Worm (Caenorhabditis elegans) whole organism, mixed stage, embryonic: ENCODE data around the gene K07C11.7.

Experiments
- M03D4.4 ChIP-seq: sonication (generic microtip); optimal IDR thresholded peaks from 2 replicates; lab custom pipeline; 2017; ENCODE audit warnings: mild to moderate bottlenecking, missing genetic modification characterization, missing compliant biosample characterization
- bed-3 ChIP-seq: fragments of 200-800 bp; sonication (Bioruptor generic); optimal IDR thresholded peaks from 3 replicates; lab custom pipeline; 2018; ENCODE audit warnings: mild to moderate bottlenecking, missing genetic modification characterization, moderate library complexity, missing compliant biosample characterization
- blmp-1 ChIP-seq: fragments of 150-350 bp; optimal IDR thresholded peaks from 2 replicates; lab custom pipeline; 2014; ENCODE audit warnings: missing biosample characterization, missing genetic modification characterization
- ceh-39 ChIP-seq: fragments of 150-350 bp; optimal IDR thresholded peaks from 2 replicates; lab custom pipeline; 2014; ENCODE audit warnings: missing biosample characterization, missing genetic modification characterization
- ceh-43 ChIP-seq: fragments of 200-800 bp; sonication (Bioruptor generic); optimal IDR thresholded peaks from 2 replicates; lab custom pipeline; 2018; ENCODE audit warnings: mild to moderate bottlenecking, missing genetic modification characterization, moderate library complexity, missing compliant biosample characterization
- ceh-83 ChIP-seq: fragments of 200-800 bp; sonication (Bioruptor generic); optimal IDR thresholded peaks from 2 replicates; lab custom pipeline; 2018; ENCODE audit warnings: mild to moderate bottlenecking, missing genetic modification characterization, missing compliant biosample characterization
- ces-1 ChIP-seq: fragments of 150-350 bp; optimal IDR thresholded peaks from 2 replicates; lab custom pipeline; 2014; ENCODE audit warnings: missing biosample characterization, missing genetic modification reagents, missing genetic modification characterization
- cnd-1 ChIP-seq: fragments of 200-800 bp; sonication (Bioruptor generic); optimal IDR thresholded peaks from 2 replicates; lab custom pipeline; 2018; ENCODE audit warnings: mild to moderate bottlenecking, missing genetic modification characterization, missing compliant biosample characterization
- drap-1 ChIP-seq: fragments of 200-800 bp; sonication (Bioruptor generic); optimal IDR thresholded peaks from 3 replicates; lab custom pipeline; 2018; ENCODE audit warnings: mild to moderate bottlenecking, missing genetic modification characterization, missing compliant biosample characterization
- elt-1 ChIP-seq: sonication (generic microtip); optimal IDR thresholded peaks from 2 replicates; lab custom pipeline; 2017; ENCODE audit warnings: missing genetic modification characterization, mild to moderate bottlenecking, missing compliant biosample characterization, antibody characterized with exemption, moderate library complexity, borderline replicate concordance; ENCODE audit not compliant: insufficient read depth
- flh-1 ChIP-seq: fragments of 200-800 bp; sonication (Bioruptor generic); optimal IDR thresholded peaks from 2 replicates; lab custom pipeline; 2018; ENCODE audit warnings: mild to moderate bottlenecking, missing genetic modification characterization, moderate library complexity, missing compliant biosample characterization
- ham-2 ChIP-seq: fragments of 200-800 bp; sonication (Bioruptor generic); optimal IDR thresholded peaks from 2 replicates; lab custom pipeline; 2018; ENCODE audit warnings: mild to moderate bottlenecking, missing genetic modification characterization, missing compliant biosample characterization
- hlh-1 ChIP-seq: fragments of 150-350 bp; optimal IDR thresholded peaks from 2 replicates; lab custom pipeline; 2014; ENCODE audit warnings: missing biosample characterization, missing genetic modification reagents, missing genetic modification characterization
- lin-32 ChIP-seq: fragments of 200-800 bp; sonication (Bioruptor generic); optimal IDR thresholded peaks from 2 replicates; lab custom pipeline; 2018; ENCODE audit warnings: mild to moderate bottlenecking, missing genetic modification characterization, missing compliant biosample characterization
- lsy-2 ChIP-seq: fragments of 150-350 bp; optimal IDR thresholded peaks from 2 replicates; lab custom pipeline; 2014; ENCODE audit warnings: missing biosample characterization, missing genetic modification characterization
- mab-5 ChIP-seq: fragments of 150-350 bp; optimal IDR thresholded peaks from 2 replicates; lab custom pipeline; 2014; ENCODE audit warnings: missing biosample characterization, missing genetic modification characterization
- mep-1 ChIP-seq: fragments of 150-350 bp; optimal IDR thresholded peaks from 2 replicates; lab custom pipeline; 2017; ENCODE audit warnings: missing biosample characterization, missing genetic modification reagents, missing genetic modification characterization, inconsistent platforms
- mls-2 ChIP-seq: sonication (generic microtip); optimal IDR thresholded peaks from 2 replicates; lab custom pipeline; 2016; ENCODE audit warnings: mild to moderate bottlenecking, missing genetic modification characterization, moderate library complexity, missing compliant biosample characterization
- nhr-12 ChIP-seq: fragments of 150-350 bp; optimal IDR thresholded peaks from 2 replicates; lab custom pipeline; 2014; ENCODE audit warnings: missing biosample characterization, missing genetic modification characterization
- nhr-2 ChIP-seq: fragments of 150-350 bp; optimal IDR thresholded peaks from 2 replicates; lab custom pipeline; 2014; ENCODE audit warnings: missing biosample characterization, missing genetic modification characterization
- nhr-28 ChIP-seq: fragments of 150-350 bp; optimal IDR thresholded peaks from 2 replicates; lab custom pipeline; 2014; ENCODE audit warnings: missing biosample characterization, missing genetic modification characterization
- nhr-76 ChIP-seq: sonication (generic microtip); optimal IDR thresholded peaks from 2 replicates; lab custom pipeline; 2017; ENCODE audit warnings: missing biosample characterization, missing genetic modification characterization
- pha-4 ChIP-seq: fragments of 150-350 bp; optimal IDR thresholded peaks from 2 replicates; lab custom pipeline; 2018; ENCODE audit warnings: missing biosample characterization, missing genetic modification reagents, missing genetic modification characterization
- snpc-4 ChIP-seq: fragments of 150-350 bp; optimal IDR thresholded peaks from 2 replicates; lab custom pipeline; 2014; ENCODE audit warnings: missing biosample characterization, missing genetic modification characterization
- sptf-1 ChIP-seq: sonication (generic microtip); optimal IDR thresholded peaks from 2 replicates; lab custom pipeline; 2017; ENCODE audit warnings: mild to moderate bottlenecking, missing genetic modification characterization, moderate library complexity, missing compliant biosample characterization
- tbx-8 ChIP-seq: fragments of 200-800 bp; sonication (Bioruptor generic); optimal IDR thresholded peaks from 2 replicates; lab custom pipeline; 2018; ENCODE audit warnings: mild to moderate bottlenecking, missing genetic modification characterization, moderate library complexity, missing compliant biosample characterization
- unc-120 ChIP-seq: sonication (generic microtip); optimal IDR thresholded peaks from 2 replicates; lab custom pipeline; 2017; ENCODE audit warnings: missing genetic modification characterization, missing compliant biosample characterization; ENCODE audit not compliant: poor library complexity, severe bottlenecking
- unc-39 ChIP-seq: fragments of 150-350 bp; optimal IDR thresholded peaks from 2 replicates; lab custom pipeline; 2014; ENCODE audit warnings: missing biosample characterization, missing genetic modification characterization
- unc-62 ChIP-seq: fragments of 150-350 bp; optimal IDR thresholded peaks from 2 replicates; lab custom pipeline; 2014; ENCODE audit warnings: missing biosample characterization, missing genetic modification reagents, missing genetic modification characterization
- zip-8 ChIP-seq: fragments of 150-350 bp; optimal IDR thresholded peaks from 2 replicates; lab custom pipeline; 2014; ENCODE audit warnings: missing biosample characterization, missing genetic modification characterization

K07C11.7 gene

DNA sequence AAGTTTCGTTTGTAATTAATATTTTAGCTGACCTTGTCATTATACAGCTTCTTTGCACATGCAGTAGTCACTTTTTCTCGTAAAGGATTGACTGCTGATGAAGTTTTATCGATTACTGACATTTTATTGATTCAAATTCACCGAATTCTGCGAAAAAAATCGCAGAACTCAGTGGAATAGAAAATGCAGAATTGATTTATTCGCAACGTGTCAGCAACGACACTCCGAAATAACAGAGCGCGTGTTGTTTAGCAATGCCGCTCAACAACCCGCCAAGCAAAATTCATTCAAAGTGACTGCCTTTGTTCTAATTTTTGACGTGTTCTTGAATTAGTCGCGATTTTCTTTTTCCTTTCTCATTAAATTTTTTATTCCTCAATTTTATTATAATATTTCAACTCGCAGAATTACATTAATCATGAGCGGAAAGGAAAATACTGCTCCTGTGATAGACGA is 7.3 kb upstream of the K07C11.7 start, which contains the start of the genes cogc-6 and air-1:
Gene cogc-6 (minus strand): TSS at position 234 of the 456 bp plus-strand sequence.
Gene air-1 (plus strand): TSS at position 406 of the 456 bp plus-strand sequence.
- peak; percentile 35 for TF ChIP-seq pha-4 (tag; lab: Kevin White, UChicago)
- no peak for TF ChIP-seq nhr-12 (tag; lab: Kevin White, UChicago)
- peak; percentile 8 for TF ChIP-seq mep-1

DNA sequence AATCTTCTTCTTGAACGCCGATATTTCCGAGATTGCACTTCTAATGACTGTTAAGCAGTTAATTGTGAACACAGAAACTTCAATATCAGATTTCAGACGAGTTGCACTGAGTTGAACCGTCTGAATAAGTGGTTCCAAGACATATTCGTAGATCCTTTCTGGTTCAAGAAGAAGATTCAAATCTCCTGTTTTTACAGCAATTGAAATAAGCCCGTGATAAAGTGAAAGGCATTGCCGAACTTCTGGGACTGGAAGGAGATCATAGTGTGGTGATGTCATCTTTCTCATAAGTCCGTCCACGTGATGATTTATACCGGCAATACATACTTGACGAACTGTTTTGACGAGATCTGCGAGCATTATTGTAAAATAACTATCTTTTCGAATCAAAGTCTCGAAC is 5.8 kb upstream of the K07C11.7 start:
- TF ChIP-seq elt-1 (tag; lab: Kevin White, UChicago), result no peak
- no peak for TF ChIP-seq nhr-2 (tag; lab: Kevin White, UChicago)
- TF ChIP-seq mab-5 (tag; lab: Kevin White, UChicago), result no peak
- TF ChIP-seq nhr-76, result no peak
- TF ChIP-seq lin-32 (GFP tag; lab: Kevin White, UChicago), result no peak
- no peak for TF ChIP-seq zip-8 (tag; lab: Kevin White, UChicago)
- TF ChIP-seq sptf-1 (tag; lab: Kevin White, UChicago), result no peak
- no peak for TF ChIP-seq unc-120 (tag; lab: Kevin White, UChicago)
- no peak for TF ChIP-seq cnd-1 (tag; lab: Kevin White, UChicago)
- TF ChIP-seq ceh-83 (GFP tag; lab: Kevin White, UChicago), result no peak
- no peak for TF ChIP-seq blmp-1
- no peak for TF ChIP-seq ces-1 (GFP tag; lab: Kevin White, UChicago)
- no peak for TF ChIP-seq mep-1
- TF ChIP-seq unc-62, result no peak
- TF ChIP-seq unc-39 (tag; lab: Kevin White, UChicago), result no peak

DNA sequence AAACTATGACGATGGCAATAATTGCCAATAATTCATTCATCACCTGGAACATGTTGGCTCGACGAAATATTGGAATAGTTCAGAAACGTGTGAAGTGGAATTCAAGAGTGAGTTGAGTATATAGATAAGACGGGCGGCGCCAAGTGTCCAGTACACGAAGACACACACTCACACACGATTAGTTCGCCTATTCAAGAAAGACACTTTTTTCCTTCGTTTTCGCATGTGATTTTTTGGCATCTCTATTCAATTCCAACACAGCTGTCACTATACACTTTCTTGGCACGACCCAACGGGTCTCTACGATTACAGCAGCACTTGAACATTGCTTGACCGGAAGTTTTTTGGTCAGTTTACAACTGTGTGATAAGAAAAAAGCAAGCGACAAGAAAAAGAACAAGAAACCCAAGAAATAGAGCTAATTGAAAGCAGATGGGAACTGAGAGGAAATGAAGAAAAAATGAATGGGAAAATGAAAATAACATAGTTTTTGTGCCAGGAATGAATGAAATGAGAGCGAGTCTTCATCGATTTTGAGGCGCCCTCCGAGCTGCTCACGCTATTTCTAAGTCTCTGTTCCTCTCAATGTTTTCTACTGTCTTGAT is 4.0 kb upstream of the K07C11.7 start, which contains the start of gene K07C11.8:
Gene K07C11.8 (minus strand): TSS at position 224 of the 605 bp plus-strand sequence.
- TF ChIP-seq M03D4.4 (tag; lab: Kevin White, UChicago) (no peak), ces-1 (GFP tag; lab: Kevin White, UChicago) (peak; percentile 3)

DNA sequence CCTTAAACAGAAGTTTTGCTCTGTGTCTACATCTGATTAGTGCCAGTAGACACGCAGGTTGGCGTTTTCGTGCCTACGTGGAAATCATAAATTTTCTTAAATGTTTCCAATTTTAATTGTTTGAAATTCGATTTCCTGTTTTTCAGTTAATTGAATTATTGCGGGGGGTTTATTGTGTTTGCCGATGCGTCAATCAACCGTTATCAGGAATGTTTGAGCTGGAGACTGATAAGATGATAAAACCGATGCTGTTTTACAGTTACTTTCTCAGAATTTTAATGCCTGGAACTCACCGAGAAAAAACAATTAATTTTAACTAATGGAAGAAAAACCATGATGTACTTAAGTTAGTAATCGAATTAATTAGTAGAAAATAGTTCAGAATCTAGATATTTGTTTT is 3.4 kb upstream of the K07C11.7 start:
- TF ChIP-seq nhr-76 (no peak), lin-32 (GFP tag; lab: Kevin White, UChicago) (no peak), sptf-1 (tag; lab: Kevin White, UChicago) (no peak), flh-1 (no peak), bed-3 (no peak), ceh-43 (GFP tag; lab: Kevin White, UChicago) (no peak), drap-1 (GFP tag; lab: Kevin White, UChicago) (no peak), unc-62 (no peak)

DNA sequence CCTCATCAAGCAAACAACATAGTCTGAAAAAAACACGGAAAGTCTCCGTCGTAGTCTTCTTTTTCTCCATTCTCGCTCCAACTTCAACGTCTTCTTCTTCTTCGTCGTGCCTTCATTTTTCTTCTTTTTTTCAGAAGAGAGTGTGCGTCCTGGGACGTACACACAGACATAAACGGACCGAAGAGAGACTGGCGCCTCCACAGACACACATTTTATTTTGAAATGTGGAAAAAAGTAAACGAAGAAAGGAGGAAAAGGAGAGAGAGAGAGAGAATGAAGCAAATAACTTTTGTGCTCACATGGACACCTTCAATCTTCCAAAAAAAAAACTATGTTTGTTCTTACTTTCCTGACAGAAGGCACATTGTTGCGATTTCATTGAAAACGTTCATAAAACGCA is 1.4 kb upstream of the K07C11.7 start:
- TF ChIP-seq pha-4 (tag; lab: Kevin White, UChicago) (no peak), ham-2 (GFP tag; lab: Kevin White, UChicago) (no peak), lsy-2 (tag; lab: Kevin White, UChicago) (no peak), cnd-1 (tag; lab: Kevin White, UChicago) (no peak), mls-2 (no peak), tbx-8 (no peak), ces-1 (GFP tag; lab: Kevin White, UChicago) (no peak), blmp-1 (no peak), snpc-4 (tag; lab: Kevin White, UChicago) (no peak), M03D4.4 (tag; lab: Kevin White, UChicago) (no peak), bed-3 (no peak), nhr-28 (tag; lab: Kevin White, UChicago) (no peak), hlh-1 (tag; lab: Kevin White, UChicago) (no peak), unc-62 (no peak)

- TF ChIP-seq nhr-2 (tag; lab: Kevin White, UChicago) (no peak), ceh-39 (tag; lab: Kevin White, UChicago) (no peak)
Observed at ce11 chrV:8212816-8213215, 952 bp downstream of the K07C11.7 start.
